Fruit fly (Drosophila melanogaster): ENCODE data around the gene HIP.

Gene HIP

dm6 chrX:3780884-3781283, 18.1 kb upstream of the HIP start (continued):
- TF ChIP-seq vfl (GFP tag; optimal IDR thresholded peaks at IDR 0.05) (peak; percentile 55), TFAM (GFP tag; optimal IDR thresholded peaks at IDR 0.05) (no peak), CG1024 (GFP tag; IDR thresholded peaks at IDR 0.05) (no peak), Deaf1 (tag; optimal IDR thresholded peaks at IDR 0.05) (peak; percentile 62), lmd (GFP tag; IDR thresholded peaks at IDR 0.05) (no peak), cato (GFP tag; optimal IDR thresholded peaks at IDR 0.05; ENCODE audit: borderline replicate concordance) (no peak), ftz-f1 (GFP tag; optimal IDR thresholded peaks at IDR 0.05) (peak; percentile 29), CG1647 (GFP tag; optimal IDR thresholded peaks at IDR 0.05) (no peak), lola (GFP tag; optimal IDR thresholded peaks at IDR 0.05) (no peak), crc (GFP tag; optimal IDR thresholded peaks at IDR 0.05) (no peak), gem (tag; optimal IDR thresholded peaks at IDR 0.05) (no peak), abd-A (tag; optimal IDR thresholded peaks at IDR 0.05) (peak; percentile 66), CG10209 (GFP tag; optimal IDR thresholded peaks at IDR 0.05) (no peak), CG6813 (GFP tag; optimal IDR thresholded peaks at IDR 0.05) (peak; percentile 60), croc (GFP tag; conservative IDR thresholded peaks at IDR 0.05) (no peak), CG13296 (GFP tag; optimal IDR thresholded peaks at IDR 0.05) (peak; percentile 27), CG2202 (tag; optimal IDR thresholded peaks at IDR 0.05) (peak; percentile 18), p53 (GFP tag; optimal IDR thresholded peaks at IDR 0.05) (peak; percentile 6), Fer1 (GFP tag; optimal IDR thresholded peaks at IDR 0.05) (peak; percentile 50), fd64A (GFP tag; optimal IDR thresholded peaks at IDR 0.05) (no peak), jigr1 (GFP tag; IDR thresholded peaks at IDR 0.05) (no peak), CoRest (tag; optimal IDR thresholded peaks at IDR 0.05) (no peak), Gug (GFP tag; IDR thresholded peaks at IDR 0.05) (no peak), Gsc (GFP tag; IDR thresholded peaks at IDR 0.05) (no peak), Lim3 (GFP tag; IDR thresholded peaks at IDR 0.05) (no peak), Chrac-16 (GFP tag; optimal IDR thresholded peaks at IDR 0.05) (no peak), zen (tag; optimal IDR thresholded peaks at IDR 0.05) (peak; percentile 11), CG18476 (GFP tag; optimal IDR thresholded peaks at IDR 0.05) (no peak), sob (GFP tag; IDR thresholded peaks at IDR 0.05) (peak; percentile 15; the same call in 1 of the 2 replicates), hth (optimal IDR thresholded peaks at IDR 0.05) (no peak), Tbp (GFP tag; optimal IDR thresholded peaks at IDR 0.05) (no peak), Awh (GFP tag; IDR thresholded peaks at IDR 0.05) (no peak), CG2712 (tag; optimal IDR thresholded peaks at IDR 0.05) (peak; percentile 27), gsb-n (tag; optimal IDR thresholded peaks at IDR 0.05) (peak; percentile 2), Side (GFP tag; optimal IDR thresholded peaks at IDR 0.05) (peak; percentile 49), D (optimal IDR thresholded peaks at IDR 0.05) (no peak), D (GFP tag; optimal IDR thresholded peaks at IDR 0.05) (no peak), kah (GFP tag; optimal IDR thresholded peaks at IDR 0.05) (peak; percentile 51), CG8388 (GFP tag; optimal IDR thresholded peaks at IDR 0.05) (no peak), Ssrp (tag; optimal IDR thresholded peaks at IDR 0.05) (no peak), CG8924 (tag; optimal IDR thresholded peaks at IDR 0.05) (peak; percentile 70), pnt (GFP tag; optimal IDR thresholded peaks at IDR 0.05) (no peak), Oli (tag; optimal IDR thresholded peaks at IDR 0.05) (no peak), Elba2 (GFP tag; optimal IDR thresholded peaks at IDR 0.05) (no peak), CG9215 (GFP tag; IDR thresholded peaks at IDR 0.05) (no peak), scrt (GFP tag; optimal IDR thresholded peaks at IDR 0.05) (peak; percentile 33), crp (GFP tag; optimal IDR thresholded peaks at IDR 0.05) (peak in 1 of 2 experiments; percentile 22), hkb (optimal IDR thresholded peaks at IDR 0.05) (no peak), hkb (GFP tag; IDR thresholded peaks at IDR 0.05) (0 out of 2 replicates have a peak, but pooled peaks have one; percentile 9), dm (GFP tag; optimal IDR thresholded peaks at IDR 0.05) (peak; percentile 45), Sox100B (GFP tag; optimal IDR thresholded peaks at IDR 0.05) (no peak), CG12391 (tag; optimal IDR thresholded peaks at IDR 0.05) (no peak)
